Worm (Caenorhabditis elegans): ENCODE measurements around the gene srlf-24.

srlf-24 gene

DNA sequence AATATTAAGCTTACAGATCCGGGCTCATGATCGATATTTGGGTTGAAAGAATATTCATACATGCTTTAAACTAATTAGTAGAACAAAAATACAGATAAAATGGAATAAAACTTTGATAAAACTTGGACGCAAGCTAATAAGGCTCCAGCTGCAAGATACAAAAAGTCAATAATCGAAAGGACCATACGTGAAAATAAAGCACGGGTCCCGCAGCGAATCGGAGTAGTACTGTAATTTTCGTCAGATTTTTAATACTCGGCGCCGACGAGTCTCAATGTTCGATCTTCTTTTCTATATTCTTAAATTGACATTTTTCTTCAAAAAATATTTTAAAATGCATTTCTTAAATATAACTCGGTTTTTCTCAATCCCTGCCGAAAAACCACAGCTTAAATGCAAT is 19.1 kb upstream of the srlf-24 start, which contains the start of gene spo-11:
Gene spo-11, minus strand, starts transcription at position 189 of the 400 bp plus-strand sequence.
- TF ChIP-seq unc-62 (GFP tag; optimal IDR thresholded peaks at IDR 0.05): no peak

ce11 chrIV:11119972-11120562 is 14.4 kb upstream of the srlf-24 start:
- TF ChIP-seq unc-62 (GFP tag; optimal IDR thresholded peaks at IDR 0.05): no peak

DNA sequence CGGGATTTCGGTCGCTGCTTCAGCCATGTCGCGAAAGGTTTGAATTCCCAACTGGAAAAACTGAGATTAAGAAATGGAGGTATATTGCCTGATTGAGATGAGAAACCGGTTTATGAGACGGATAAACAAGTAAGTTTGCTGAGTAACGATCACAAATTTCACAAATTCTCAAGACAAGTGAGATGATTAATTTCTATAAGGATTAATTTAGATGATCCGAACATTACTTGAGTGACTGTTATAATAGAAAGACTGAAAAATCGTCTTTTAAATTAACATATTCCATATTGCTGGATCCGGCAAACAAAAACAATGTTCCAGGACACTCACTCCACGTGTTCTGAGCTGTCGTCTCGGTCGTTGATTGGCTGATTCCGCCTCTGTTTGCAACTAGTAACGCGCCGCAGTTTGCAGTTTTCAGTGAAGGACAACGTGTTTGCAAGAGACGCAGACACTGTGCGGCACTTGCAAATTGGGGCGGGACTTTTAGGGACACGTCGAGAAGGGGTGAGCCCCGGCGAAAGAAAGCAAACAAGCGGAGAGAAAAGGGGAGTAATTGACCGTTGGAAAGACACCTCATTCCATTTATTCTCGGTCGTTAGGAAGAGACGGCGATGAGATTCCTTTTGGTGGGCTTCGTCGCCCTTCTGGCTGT is 13.3 kb upstream of the srlf-24 start, which contains the start of the genes imp-2 and enpl-1:
Gene imp-2, minus strand, starts transcription at position 51 of the 655 bp plus-strand sequence.
Gene enpl-1, plus strand, starts transcription at position 462 of the 655 bp plus-strand sequence.
- no peak for TF ChIP-seq unc-62 (GFP tag; optimal IDR thresholded peaks at IDR 0.05)

DNA sequence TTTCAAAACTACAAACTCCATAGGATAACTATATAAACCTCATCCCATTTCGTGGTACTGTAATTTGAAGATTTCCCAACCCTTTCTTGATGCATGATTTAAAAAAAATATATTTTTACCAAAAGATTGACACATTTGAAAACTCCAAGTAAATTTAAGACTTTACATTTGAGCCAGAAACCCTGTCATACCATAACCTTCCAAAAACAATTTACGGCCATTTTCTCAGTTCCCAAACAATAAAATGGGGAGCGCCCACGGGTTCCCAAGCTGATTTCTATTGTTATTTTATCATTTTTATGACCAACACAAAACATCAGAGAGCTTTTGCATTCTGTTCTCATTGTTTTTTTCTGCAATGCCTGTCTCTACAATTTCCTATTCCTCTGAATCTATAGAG is 7.0 kb upstream of the srlf-24 start, which contains the start of gene clc-9:
Gene clc-9, plus strand, starts transcription at position 301 of the 400 bp plus-strand sequence.
- TF ChIP-seq unc-62 (GFP tag; optimal IDR thresholded peaks at IDR 0.05): no peak

DNA sequence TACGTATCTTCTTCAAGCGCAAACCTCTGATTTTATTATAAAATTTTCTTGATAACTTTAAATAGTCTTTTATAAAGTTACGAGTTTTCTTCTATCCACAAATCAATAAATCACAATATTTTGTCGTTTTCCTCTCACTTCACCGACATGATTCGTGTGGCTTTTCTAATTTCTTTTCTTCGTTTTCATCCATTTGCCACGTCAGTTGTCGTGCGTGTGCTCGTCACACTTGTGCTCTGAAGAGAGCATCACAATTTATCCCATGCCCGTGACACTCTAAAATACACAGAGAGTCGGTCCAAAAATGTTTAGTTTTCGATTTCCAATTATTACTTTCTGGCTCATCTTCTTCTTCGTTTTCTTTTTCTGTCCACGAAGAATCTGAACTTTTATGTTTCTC is 6.3 kb upstream of the srlf-24 start:
- no peak for TF ChIP-seq unc-62 (GFP tag; optimal IDR thresholded peaks at IDR 0.05)

DNA sequence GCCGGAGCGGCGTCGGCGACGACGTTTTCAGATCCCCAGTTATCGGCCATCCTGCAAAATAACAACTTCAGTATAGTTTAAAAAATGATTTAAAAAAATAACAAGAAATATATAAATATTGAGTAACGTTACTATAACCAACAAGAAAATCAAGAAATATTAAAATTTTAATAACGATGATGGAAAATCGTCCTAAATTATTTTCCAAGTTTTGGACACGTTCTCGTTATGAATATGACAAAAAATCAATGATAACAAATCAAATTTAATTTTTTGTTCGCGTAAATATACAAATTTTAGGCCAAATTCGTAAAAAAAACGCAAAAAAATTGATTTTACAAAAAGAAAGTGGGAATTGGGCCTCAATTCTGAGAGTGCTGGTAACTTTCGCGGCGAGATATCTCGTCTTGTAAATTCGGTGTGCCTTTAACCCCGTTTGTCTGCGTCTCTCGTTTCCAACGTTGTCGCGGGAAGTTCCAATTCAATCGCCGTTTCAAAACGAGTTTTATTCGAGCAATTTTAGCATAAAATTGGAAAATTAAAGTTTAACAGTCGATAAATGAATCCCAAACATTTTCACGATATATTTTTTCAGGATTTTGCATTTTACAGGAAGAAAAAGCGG is 5.5 kb upstream of the srlf-24 start, which contains the start of gene rps-5:
Gene rps-5, minus strand, starts transcription at position 51 of the 625 bp plus-strand sequence.
- TF ChIP-seq unc-62 (GFP tag; optimal IDR thresholded peaks at IDR 0.05): no peak

DNA sequence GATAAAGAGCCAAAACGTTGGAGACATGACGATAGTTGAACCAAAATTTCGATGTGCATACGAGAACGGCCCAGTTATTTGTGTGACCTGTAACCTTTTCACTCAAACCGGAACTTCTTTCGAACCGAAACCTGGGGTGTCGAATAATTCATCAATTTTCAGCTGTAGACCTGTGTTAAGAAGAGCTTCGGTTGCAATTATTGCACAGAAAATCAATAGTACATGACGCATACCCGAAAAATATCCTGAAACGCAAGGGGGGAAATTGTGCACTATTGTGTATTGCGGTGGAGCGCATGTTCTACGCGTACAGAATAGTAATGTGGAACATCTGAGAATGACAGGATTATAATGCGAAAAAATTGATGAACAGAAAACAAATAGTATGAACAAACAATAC is 4.1 kb upstream of the srlf-24 start, which contains the start of gene pigk-1:
Gene pigk-1, minus strand, starts transcription at position 248 of the 400 bp plus-strand sequence.
- no peak for TF ChIP-seq unc-62 (GFP tag; optimal IDR thresholded peaks at IDR 0.05)

ce11 chrIV:11103501-11103900 is 2.1 kb downstream of the srlf-24 start:
- no peak for TF ChIP-seq unc-62 (GFP tag; optimal IDR thresholded peaks at IDR 0.05)

DNA sequence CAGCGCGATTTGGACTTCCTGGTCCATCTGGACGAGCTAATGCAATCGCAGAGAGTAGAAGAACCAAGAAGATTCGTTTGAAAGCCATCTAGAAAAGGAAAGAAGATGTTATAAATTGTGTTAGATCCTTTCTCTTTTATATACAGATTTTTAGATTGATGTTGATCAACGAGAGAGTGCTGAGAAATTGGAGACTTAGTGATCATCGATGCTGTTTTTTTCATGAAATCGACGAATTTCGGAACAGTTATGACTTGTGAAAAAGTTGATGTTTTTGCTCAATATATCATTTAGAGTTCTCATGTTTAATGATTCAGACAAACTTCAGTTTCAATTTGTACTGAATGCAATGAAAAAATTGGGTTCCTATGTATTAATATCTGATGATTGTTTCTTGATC is 3.0 kb downstream of the srlf-24 start, which contains the start of gene srlf-17:
Gene srlf-17, minus strand, starts transcription at position 101 of the 400 bp plus-strand sequence.
- no peak for TF ChIP-seq unc-62 (GFP tag; optimal IDR thresholded peaks at IDR 0.05)

- TF ChIP-seq unc-62 (GFP tag; optimal IDR thresholded peaks at IDR 0.05): no peak
Measured at ce11 chrIV:11101383-11101782, 4.2 kb downstream of the srlf-24 start, which contains the start of gene srlf-18. Gene srlf-18 (minus strand): TSS chrIV:11101483.

DNA sequence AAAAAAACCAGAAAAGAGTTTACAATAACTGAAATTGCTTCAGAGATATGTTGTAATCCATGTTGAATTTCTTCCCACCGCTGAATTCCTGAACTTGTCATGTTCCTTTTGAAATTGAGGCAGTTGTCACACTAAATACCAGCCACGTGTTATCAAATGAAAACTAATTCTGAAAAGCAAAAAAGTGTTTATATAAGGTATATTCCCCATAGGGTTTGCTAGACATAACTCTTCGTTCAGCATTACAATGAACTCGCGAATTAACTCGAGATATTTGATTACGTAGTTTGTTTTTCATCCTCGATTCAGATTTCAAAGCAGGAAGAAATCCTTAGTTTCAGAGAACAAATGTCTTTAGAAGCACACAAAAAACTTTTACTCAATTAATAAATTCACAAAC is 5.4 kb downstream of the srlf-24 start, which contains the start of gene str-3:
Gene str-3, minus strand, starts transcription at position 101 of the 400 bp plus-strand sequence.
- TF ChIP-seq unc-62 (GFP tag; optimal IDR thresholded peaks at IDR 0.05): no peak

- TF ChIP-seq unc-62 (GFP tag; optimal IDR thresholded peaks at IDR 0.05): no peak
Measured at ce11 chrIV:11097795-11098194, 7.8 kb downstream of the srlf-24 start, which contains the start of gene M7.12. Gene M7.12 (minus strand): TSS chrIV:11097982.

DNA sequence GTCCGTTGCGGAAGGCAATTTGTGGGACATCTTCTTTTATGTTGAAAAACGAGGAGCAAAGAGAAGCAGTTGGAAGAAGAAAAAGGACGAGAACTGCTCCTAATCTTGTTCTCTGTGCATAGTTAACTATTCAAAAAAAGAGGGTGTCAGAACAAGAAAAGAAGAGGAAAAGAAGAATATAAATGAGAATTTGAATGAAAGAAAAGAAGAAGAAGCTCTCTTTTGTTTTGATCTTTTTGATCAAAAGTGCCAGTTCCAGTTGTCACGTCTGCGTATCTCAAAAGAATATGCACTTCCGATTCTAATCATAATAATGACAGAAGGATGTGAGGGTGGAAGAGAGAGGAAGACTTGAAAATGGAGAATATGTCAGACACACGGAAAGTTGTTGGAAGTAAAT is 10.7 kb downstream of the srlf-24 start, which contains the start of gene M7.8:
Gene M7.8, minus strand, starts transcription at position 112 of the 400 bp plus-strand sequence.
- TF ChIP-seq unc-62 (GFP tag; optimal IDR thresholded peaks at IDR 0.05): no peak

DNA sequence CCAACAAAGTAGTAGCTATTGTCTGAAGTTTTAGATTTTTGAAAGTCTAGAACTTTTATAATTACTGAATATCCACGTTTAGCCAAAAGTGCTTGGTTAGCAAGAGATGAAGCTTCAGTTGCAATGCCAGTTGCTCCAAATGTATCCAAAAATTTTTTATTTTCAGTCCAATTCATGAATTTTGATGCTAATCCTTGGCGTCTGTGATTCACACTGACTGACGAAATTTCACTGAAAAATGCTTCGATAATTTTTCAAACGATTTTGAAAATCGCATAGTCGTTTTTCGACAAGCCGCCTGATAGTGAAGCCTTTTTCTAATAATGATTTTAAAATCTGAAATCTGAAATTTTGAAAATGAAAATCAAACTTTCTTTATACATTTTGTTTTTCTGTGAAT is 11.6 kb downstream of the srlf-24 start:
- no peak for TF ChIP-seq unc-62 (GFP tag; optimal IDR thresholded peaks at IDR 0.05)

ce11 chrIV:11092502-11093080 is 13.0 kb downstream of the srlf-24 start, which contains the start of gene bcc-1:
Gene bcc-1 (minus strand): TSS chrIV:11092552.
- no peak for TF ChIP-seq unc-62 (GFP tag; optimal IDR thresholded peaks at IDR 0.05)

DNA sequence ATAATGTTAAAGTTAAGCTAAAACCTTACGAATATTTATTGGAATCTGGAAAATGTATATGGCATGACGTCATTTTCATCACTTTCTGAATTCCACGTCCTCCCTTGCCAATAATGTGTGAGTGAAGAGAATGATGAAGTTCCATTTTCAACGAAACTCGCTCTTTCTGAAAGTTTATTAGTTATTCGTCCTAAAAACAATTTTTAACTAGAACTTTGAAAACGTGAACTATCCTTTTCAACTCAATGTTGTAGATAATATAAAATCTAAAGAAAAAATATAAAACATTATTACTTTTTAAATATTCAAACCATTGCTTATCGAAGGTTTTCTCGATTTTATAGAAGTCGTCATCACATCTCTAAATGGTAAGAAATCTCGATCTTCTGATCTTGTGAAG is 16.1 kb downstream of the srlf-24 start, which contains the start of gene M7.7:
Gene M7.7, plus strand, starts transcription at position 301 of the 400 bp plus-strand sequence.
- no peak for TF ChIP-seq unc-62 (GFP tag; optimal IDR thresholded peaks at IDR 0.05)
